Fruit fly (Drosophila melanogaster) whole organism, embryonic: ENCODE data around the gene Pcd.

Source experiments
- Adf1 ChIP-seq: fragments of 200-800 bp; sonication (Bioruptor generic); IDR thresholded peaks from 2 replicates; pipeline ENCODE4 v1.3.6; 2022; ENCODE audit warnings: missing biosample characterization, missing genetic modification characterization
- CG10267 ChIP-seq: fragments of 200-800 bp; sonication (Bioruptor generic); optimal IDR thresholded peaks from 2 replicates; lab custom pipeline; 2018; ENCODE audit warnings: missing biosample characterization, mild to moderate bottlenecking, missing genetic modification characterization, moderate library complexity
- CG10274 ChIP-seq: fragments of 200-800 bp; sonication (Bioruptor generic); optimal IDR thresholded peaks from 3 replicates; lab custom pipeline; 2017; ENCODE audit warnings: missing biosample characterization, mild to moderate bottlenecking, missing genetic modification characterization
- CG10366 ChIP-seq: fragments of 200-800 bp; sonication (Bioruptor generic); IDR thresholded peaks from 2 replicates; pipeline ENCODE4 v1.3.6; 2022; ENCODE audit warnings: missing biosample characterization, missing genetic modification characterization
- CG11247 ChIP-seq: fragments of 200-800 bp; sonication (Bioruptor generic); IDR thresholded peaks from 2 replicates; pipeline ENCODE4 v1.3.6; 2022; ENCODE audit warnings: missing biosample characterization, missing genetic modification characterization
- CG11560 ChIP-seq: fragments of 200-800 bp; sonication (Bioruptor generic); IDR thresholded peaks from 3 replicates; pipeline ENCODE4 v1.3.6; 2022; ENCODE audit warnings: missing biosample characterization, missing genetic modification characterization
- CG1233 ChIP-seq: fragments of 200-800 bp; sonication (Bioruptor generic); optimal IDR thresholded peaks from 4 replicates; lab custom pipeline; 2018; ENCODE audit warnings: missing biosample characterization, mild to moderate bottlenecking, missing genetic modification characterization
- CG13123 ChIP-seq: fragments of 200-800 bp; sonication (Bioruptor generic); optimal IDR thresholded peaks from 2 replicates; lab custom pipeline; 2016; ENCODE audit warnings: missing biosample characterization, missing genetic modification characterization
- CG14860 ChIP-seq: fragments of 200-800 bp; sonication (Bioruptor generic); IDR thresholded peaks from 3 replicates; pipeline ENCODE4 v1.3.6; 2022; ENCODE audit warnings: missing biosample characterization, missing genetic modification characterization; ENCODE audit not compliant: partially characterized antibody
- CG15269 ChIP-seq: fragments of 200-800 bp; sonication (Bioruptor generic); optimal IDR thresholded peaks from 2 replicates; lab custom pipeline; 2018; ENCODE audit warnings: missing biosample characterization, mild to moderate bottlenecking, missing genetic modification characterization, moderate library complexity
- CG17385 ChIP-seq: fragments of 200-800 bp; sonication (Bioruptor generic); optimal IDR thresholded peaks from 3 replicates; lab custom pipeline; 2018; ENCODE audit warnings: missing biosample characterization, mild to moderate bottlenecking, missing genetic modification characterization
- CG18599 ChIP-seq: fragments of 200-800 bp; sonication (Bioruptor generic); optimal IDR thresholded peaks from 3 replicates; lab custom pipeline; 2017; ENCODE audit warnings: missing biosample characterization, missing genetic modification characterization, mild to moderate bottlenecking, moderate library complexity, missing genetic modification reagents
- CG2678 ChIP-seq: fragments of 200-800 bp; sonication (Bioruptor generic); optimal IDR thresholded peaks from 3 replicates; lab custom pipeline; 2019; ENCODE audit warnings: missing biosample characterization, mild to moderate bottlenecking, missing genetic modification characterization, moderate library complexity
- CG3065 ChIP-seq: fragments of 200-800 bp; sonication (Bioruptor generic); optimal IDR thresholded peaks from 2 replicates; lab custom pipeline; 2016; ENCODE audit warnings: missing biosample characterization, missing genetic modification characterization
- CG32532 ChIP-seq: fragments of 200-800 bp; sonication (Bioruptor generic); IDR thresholded peaks from 2 replicates; pipeline ENCODE4 v1.3.6; 2022; ENCODE audit warnings: missing biosample characterization, missing genetic modification characterization
- CG5180 ChIP-seq: fragments of 200-800 bp; sonication (Bioruptor generic); optimal IDR thresholded peaks from 3 replicates; lab custom pipeline; 2017; ENCODE audit warnings: missing biosample characterization, missing genetic modification characterization, mild to moderate bottlenecking, moderate library complexity, missing genetic modification reagents
- CG6272 ChIP-seq: fragments of 200-800 bp; sonication (Bioruptor generic); IDR thresholded peaks from 2 replicates; pipeline ENCODE4 v1.3.6; 2022; ENCODE audit warnings: missing biosample characterization, missing genetic modification characterization
- CG6683 ChIP-seq: fragments of 200-800 bp; sonication (Bioruptor generic); optimal IDR thresholded peaks from 2 replicates; lab custom pipeline; 2017; ENCODE audit warnings: missing biosample characterization, mild to moderate bottlenecking, missing genetic modification characterization, missing genetic modification reagents
- CG7963 ChIP-seq: fragments of 200-800 bp; sonication (Bioruptor generic); IDR thresholded peaks from 3 replicates; pipeline ENCODE4 v1.3.6; 2022; ENCODE audit warnings: missing biosample characterization, missing genetic modification characterization; ENCODE audit not compliant: partially characterized antibody
- CG8944 ChIP-seq: fragments of 200-800 bp; sonication (Bioruptor generic); optimal IDR thresholded peaks from 3 replicates; lab custom pipeline; 2016; ENCODE audit warnings: missing biosample characterization, missing genetic modification characterization
- CG9215 ChIP-seq: fragments of 200-800 bp; sonication (Bioruptor generic); IDR thresholded peaks from 2 replicates; pipeline ENCODE4 v1.3.6; 2022; ENCODE audit warnings: missing biosample characterization, missing genetic modification characterization
- CG9797 ChIP-seq: fragments of 200-800 bp; sonication (Bioruptor generic); optimal IDR thresholded peaks from 3 replicates; lab custom pipeline; 2018; ENCODE audit warnings: missing biosample characterization, mild to moderate bottlenecking, missing genetic modification characterization
- Dbx ChIP-seq: fragments of 200-800 bp; sonication (Bioruptor generic); IDR thresholded peaks from 3 replicates; pipeline ENCODE4 v1.3.6; 2022; ENCODE audit warnings: missing biosample characterization, missing genetic modification characterization
- Ets97D ChIP-seq: fragments of 200-800 bp; sonication (Bioruptor generic); optimal IDR thresholded peaks from 3 replicates; lab custom pipeline; 2016; ENCODE audit warnings: missing biosample characterization, missing genetic modification characterization
- Hr78 ChIP-seq, 2 experiments: fragments of 200-800 bp in 1 of 2; fragments of >200 bp in 1 of 2; sonication (Bioruptor generic) in 1 of 2; optimal IDR thresholded peaks; 2 replicates each; lab custom pipeline; 2017 to 2019; ENCODE audit warnings: missing biosample characterization in 2 of 2, missing genetic modification characterization in 2 of 2, mild to moderate bottlenecking in 1 of 2, moderate library complexity in 1 of 2
- Lhr ChIP-seq: fragments of 200-800 bp; sonication (Bioruptor generic); optimal IDR thresholded peaks from 3 replicates; lab custom pipeline; 2017; ENCODE audit warnings: mild to moderate bottlenecking, missing biosample characterization, missing genetic modification reagents, missing genetic modification characterization
- MBD-R2 ChIP-seq: fragments of 200-800 bp; sonication (Bioruptor generic); IDR thresholded peaks from 2 replicates; pipeline ENCODE4 v1.3.6; 2022; ENCODE audit warnings: missing biosample characterization, missing genetic modification characterization
- Max ChIP-seq: fragments of 200-800 bp; sonication (Bioruptor generic); optimal IDR thresholded peaks from 2 replicates; lab custom pipeline; 2016; ENCODE audit warnings: missing biosample characterization, mild to moderate bottlenecking, missing genetic modification characterization
- NC2α ChIP-seq: fragments of 200-800 bp; sonication (Bioruptor generic); optimal IDR thresholded peaks from 2 replicates; lab custom pipeline; 2016; ENCODE audit warnings: missing biosample characterization, missing genetic modification characterization
- NK7.1 ChIP-seq: fragments of 200-800 bp; sonication (Bioruptor generic); optimal IDR thresholded peaks from 3 replicates; lab custom pipeline; 2016; ENCODE audit warnings: missing biosample characterization, missing genetic modification characterization
- Rfx ChIP-seq: fragments of 200-800 bp; sonication (Bioruptor generic); IDR thresholded peaks from 2 replicates; pipeline ENCODE4 v1.3.6; 2022; ENCODE audit warnings: missing biosample characterization, missing genetic modification characterization
- Sry-β ChIP-seq: fragments of 200-800 bp; sonication (Bioruptor generic); optimal IDR thresholded peaks from 2 replicates; lab custom pipeline; 2018; ENCODE audit warnings: missing biosample characterization, mild to moderate bottlenecking, missing genetic modification characterization, moderate library complexity
- TFAM ChIP-seq: fragments of 200-800 bp; sonication (Bioruptor generic); optimal IDR thresholded peaks from 2 replicates; lab custom pipeline; 2017; ENCODE audit warnings: missing biosample characterization, missing genetic modification characterization, inconsistent platforms
- Trl ChIP-seq, 3 experiments: fragments of >200 bp in 2 of 3; fragments of 200-800 bp in 1 of 3; sonication (Bioruptor generic) in 1 of 3; optimal IDR thresholded peaks; 2 replicates in 1 of 3; 3 replicates in 2 of 3; lab custom pipeline; 2016 to 2017; ENCODE audit warnings: missing biosample characterization in 1 of 3, missing genetic modification characterization in 1 of 3
- ac ChIP-seq: fragments of 200-800 bp; sonication (Bioruptor generic); optimal IDR thresholded peaks from 3 replicates; lab custom pipeline; 2017; ENCODE audit warnings: missing biosample characterization, mild to moderate bottlenecking, missing genetic modification characterization
- ase ChIP-seq: fragments of 200-800 bp; sonication (Bioruptor generic); IDR thresholded peaks from 3 replicates; pipeline ENCODE4 v1.3.6; 2022; ENCODE audit warnings: missing biosample characterization, missing genetic modification characterization
- btn ChIP-seq: fragments of 200-800 bp; sonication (Bioruptor generic); optimal IDR thresholded peaks from 2 replicates; lab custom pipeline; 2016; ENCODE audit warnings: missing biosample characterization, missing genetic modification characterization
- dysf ChIP-seq: fragments of 200-800 bp; sonication (Bioruptor generic); IDR thresholded peaks from 3 replicates; pipeline ENCODE4 v1.3.6; 2022; ENCODE audit warnings: missing biosample characterization, missing genetic modification characterization
- gcm ChIP-seq: fragments of 200-800 bp; sonication (Bioruptor generic); optimal IDR thresholded peaks from 2 replicates; lab custom pipeline; 2019; ENCODE audit warnings: missing biosample characterization, mild to moderate bottlenecking, missing genetic modification characterization, moderate library complexity
- gem ChIP-seq: fragments of 200-800 bp; sonication (Bioruptor generic); optimal IDR thresholded peaks from 2 replicates; lab custom pipeline; 2019; ENCODE audit warnings: missing biosample characterization, mild to moderate bottlenecking, missing genetic modification characterization, moderate library complexity
- grau ChIP-seq: fragments of 200-800 bp; optimal IDR thresholded peaks from 3 replicates; lab custom pipeline; 2019; ENCODE audit warnings: missing biosample characterization, mild to moderate bottlenecking, missing genetic modification characterization, moderate library complexity
- hth ChIP-seq: fragments of >200 bp; optimal IDR thresholded peaks from 2 replicates; lab custom pipeline; 2017; ENCODE audit warnings: inconsistent platforms
- ind ChIP-seq: fragments of 200-800 bp; sonication (Bioruptor generic); optimal IDR thresholded peaks from 3 replicates; lab custom pipeline; 2016; ENCODE audit warnings: missing biosample characterization, missing genetic modification characterization
- kay ChIP-seq: fragments of 200-800 bp; sonication (Bioruptor generic); optimal IDR thresholded peaks from 2 replicates; lab custom pipeline; 2016; ENCODE audit warnings: missing biosample characterization, missing genetic modification characterization
- lola ChIP-seq, 3 experiments: fragments of >200 bp in 2 of 3; fragments of 200-800 bp in 1 of 3; sonication (Bioruptor generic) in 1 of 3; optimal IDR thresholded peaks; 2 replicates each; lab custom pipeline; 2017 to 2019; ENCODE audit warnings: missing biosample characterization in 3 of 3, missing genetic modification characterization in 3 of 3, mild to moderate bottlenecking in 1 of 3, moderate library complexity in 1 of 3
- maf-S ChIP-seq: fragments of 200-800 bp; sonication (Bioruptor generic); optimal IDR thresholded peaks from 2 replicates; lab custom pipeline; 2016; ENCODE audit warnings: missing biosample characterization, missing genetic modification characterization
- pb ChIP-seq: fragments of 200-800 bp; sonication (Bioruptor generic); optimal IDR thresholded peaks from 3 replicates; lab custom pipeline; 2016; ENCODE audit warnings: missing biosample characterization, missing genetic modification characterization
- row ChIP-seq: fragments of 200-800 bp; sonication (Bioruptor generic); IDR thresholded peaks from 3 replicates; pipeline ENCODE4 v1.3.6; 2022; ENCODE audit warnings: missing biosample characterization, missing genetic modification characterization
- slbo ChIP-seq: fragments of 200-800 bp; sonication (Bioruptor generic); IDR thresholded peaks from 2 replicates; pipeline ENCODE4 v1.3.6; 2022; ENCODE audit warnings: missing biosample characterization, missing genetic modification characterization
- stwl ChIP-seq: fragments of 200-800 bp; sonication (Bioruptor generic); optimal IDR thresholded peaks from 3 replicates; lab custom pipeline; 2018; ENCODE audit warnings: missing biosample characterization, mild to moderate bottlenecking, missing genetic modification characterization, moderate library complexity
- vvl ChIP-seq: fragments of 200-800 bp; sonication (Bioruptor generic); IDR thresholded peaks from 2 replicates; pipeline ENCODE4 v1.3.6; 2022; ENCODE audit warnings: missing biosample characterization, missing genetic modification characterization
- yki ChIP-seq: fragments of >200 bp; optimal IDR thresholded peaks from 3 replicates; lab custom pipeline; 2018

The Pcd gene

DNA sequence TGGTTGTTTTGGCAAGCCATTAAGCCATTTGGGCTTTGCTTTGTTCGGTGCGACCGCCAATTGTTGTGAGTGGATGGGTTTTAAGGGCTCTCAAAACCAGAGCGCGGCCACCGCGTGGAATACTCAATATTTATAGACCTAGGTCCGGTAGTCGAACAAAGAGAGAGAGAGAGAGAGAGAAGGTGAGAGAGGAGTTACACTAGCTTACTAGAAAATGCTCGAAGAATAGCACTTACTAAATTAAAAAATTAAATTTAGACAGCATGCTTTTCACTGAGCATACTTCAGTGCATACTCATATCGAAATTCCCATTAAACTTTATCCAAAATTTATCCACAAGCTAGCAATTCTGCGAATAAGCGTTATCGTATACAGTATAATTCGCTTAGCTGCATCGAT, 37.1 kb downstream of the Pcd start (continued):
- TF ChIP-seq CG6683 (no peak), Trl (optimal IDR thresholded peaks at IDR 0.05; lab: Kevin White, UChicago) (peak; percentile 28 to 57), Trl (GFP tag; optimal IDR thresholded peaks at IDR 0.05; lab: Kevin White, UChicago) (no peak), TFAM (GFP tag; lab: Kevin White, UChicago) (no peak), CG2678 (tag; lab: Kevin White, UChicago) (peak; percentile 6), Lhr (GFP tag; lab: Kevin White, UChicago) (no peak), dysf (no peak), ac (GFP tag; lab: Kevin White, UChicago) (no peak), NC2α (GFP tag; lab: Kevin White, UChicago) (no peak), lola (GFP tag; optimal IDR thresholded peaks at IDR 0.05; lab: Kevin White, UChicago) (no peak), CG3065 (no peak), gem (tag; lab: Kevin White, UChicago) (peak; percentile 11), stwl (tag; lab: Kevin White, UChicago) (no peak), maf-S (GFP tag; lab: Kevin White, UChicago) (no peak), btn (no peak), CG17385 (GFP tag; lab: Kevin White, UChicago) (no peak), pb (no peak), CG32532 (GFP tag; lab: Robert Waterston, UW) (peak; percentile 49; the same call in 1 of the 2 replicates), CG10366 (GFP tag; lab: Robert Waterston, UW) (no peak), Hr78 (GFP tag; optimal IDR thresholded peaks at IDR 0.05; lab: Kevin White, UChicago) (no peak), CG6272 (no peak), Max (GFP tag; lab: Kevin White, UChicago) (no peak), row (GFP tag; lab: Robert Waterston, UW) (peak; percentile 50), vvl (GFP tag; lab: Robert Waterston, UW) (no peak), Dbx (GFP tag; lab: Robert Waterston, UW) (no peak), yki (lab: Kevin White, UChicago) (no peak), CG14860 (GFP tag; lab: Robert Waterston, UW) (no peak), gcm (no peak), Rfx (GFP tag; lab: Robert Waterston, UW) (peak; percentile 21; the same call in 1 of the 2 replicates), CG18599 (no peak), ind (GFP tag; lab: Kevin White, UChicago) (no peak), CG10267 (tag; lab: Kevin White, UChicago) (no peak)

dm6 chr3R:29761569-29761968, 38.6 kb downstream of the Pcd start:
- TF ChIP-seq ase (GFP tag; lab: Robert Waterston, UW) (no peak), CG1233 (no peak), NK7.1 (GFP tag; lab: Kevin White, UChicago) (no peak), CG9215 (GFP tag; lab: Robert Waterston, UW) (no peak), Ets97D (GFP tag; lab: Kevin White, UChicago) (no peak), CG11247 (GFP tag; lab: Robert Waterston, UW) (no peak), gem (tag; lab: Kevin White, UChicago) (peak; percentile 26), Hr78 (GFP tag; optimal IDR thresholded peaks at IDR 0.05; lab: Kevin White, UChicago) (no peak), CG9797 (GFP tag; lab: Kevin White, UChicago) (no peak), CG15269 (tag; lab: Kevin White, UChicago) (no peak), CG7963 (GFP tag; lab: Robert Waterston, UW) (no peak), kay (GFP tag; lab: Kevin White, UChicago) (peak; percentile 40), CG11560 (tag; lab: Robert Waterston, UW) (no peak), grau (tag; lab: Kevin White, UChicago) (peak; percentile 9), Sry-β (no peak), CG10274 (GFP tag; lab: Kevin White, UChicago) (no peak), MBD-R2 (GFP tag; lab: Robert Waterston, UW) (peak; percentile 16; the same call in 1 of the 2 replicates), slbo (GFP tag; lab: Robert Waterston, UW) (peak; percentile 47; the same call in 1 of the 2 replicates), Adf1 (GFP tag; lab: Robert Waterston, UW) (no peak), row (GFP tag; lab: Robert Waterston, UW) (peak; percentile 55; the same call in 2 of the 3 replicates), CG5180 (GFP tag; lab: Kevin White, UChicago) (no peak), CG13123 (GFP tag; lab: Kevin White, UChicago) (no peak), CG8944 (GFP tag; lab: Kevin White, UChicago) (no peak), hth (no peak)
